Worm (Caenorhabditis elegans): ENCODE results near the gene Y67D8C.7.

DNA sequence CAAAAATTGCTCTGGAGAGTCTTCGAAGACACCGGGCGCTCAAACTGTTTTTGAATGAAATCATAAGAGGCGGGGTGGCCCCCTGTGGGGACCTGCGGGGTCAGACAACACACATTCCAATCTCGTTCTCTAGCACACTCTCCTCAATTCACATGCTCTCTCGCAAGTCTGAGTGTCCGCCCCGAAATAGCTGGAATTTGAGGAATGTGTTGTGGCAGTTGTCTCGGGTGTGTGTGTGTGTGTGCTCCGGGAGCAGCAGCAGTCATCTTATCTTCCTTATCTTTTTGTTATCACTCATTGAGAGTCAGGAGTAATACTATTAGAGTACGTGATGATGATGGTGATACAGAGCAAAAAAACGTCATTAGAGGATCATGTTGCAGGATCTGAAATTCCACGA, 36.9 kb downstream of the Y67D8C.7 start:
- no peak for TF ChIP-seq tra-4 (tag; optimal IDR thresholded peaks at IDR 0.05)
- no peak for TF ChIP-seq tbx-37 (GFP tag; conservative IDR thresholded peaks at IDR 0.05)
- no peak for TF ChIP-seq ama-1 (optimal IDR thresholded peaks at IDR 0.05)
- no peak for TF ChIP-seq scrt-1 (GFP tag; IDR thresholded peaks at IDR 0.05)
- TF ChIP-seq hmbx-1 (tag; optimal IDR thresholded peaks at IDR 0.05) = no peak
- TF ChIP-seq hnd-1 (tag; optimal IDR thresholded peaks at IDR 0.05) = no peak
- TF ChIP-seq hmg-4 (GFP tag; optimal IDR thresholded peaks at IDR 0.05) = no peak
- no peak for TF ChIP-seq sea-1 (GFP tag; conservative IDR thresholded peaks at IDR 0.05)
